Worm (Caenorhabditis elegans): Measurements from ENCODE around the gene srw-32.

Gene srw-32

DNA sequence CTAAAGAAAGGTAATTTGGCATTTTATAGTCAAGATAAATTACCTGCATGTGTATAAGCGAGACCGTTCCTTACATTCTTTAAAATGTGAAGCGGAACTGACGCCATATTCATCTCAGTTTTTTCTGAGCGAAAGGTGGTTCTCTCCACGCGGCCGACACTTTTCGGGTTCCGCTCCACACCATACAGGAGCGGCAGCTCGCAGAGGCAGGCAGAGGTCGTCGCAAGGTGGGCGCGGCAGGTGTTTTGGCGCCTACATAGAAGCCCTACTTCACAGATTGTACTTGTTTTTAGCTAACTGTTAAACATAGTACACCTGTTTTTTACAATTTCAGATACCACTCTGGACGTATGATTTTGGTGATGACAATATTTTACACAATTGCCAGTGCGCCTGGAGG, 40.7 kb upstream of the srw-32 start:
- TF ChIP-seq snpc-4 (GFP tag; optimal IDR thresholded peaks at IDR 0.05) (no peak), snpc-4 (tag; optimal IDR thresholded peaks at IDR 0.05) (peak in 1 of 4 experiments; percentile 59), Y53G8AR.9 (GFP tag; conservative IDR thresholded peaks at IDR 0.05) (no peak), pbrm-1 (GFP tag; IDR thresholded peaks at IDR 0.05) (no peak), nfya-2 (GFP tag; IDR thresholded peaks at IDR 0.05) (no peak)

DNA sequence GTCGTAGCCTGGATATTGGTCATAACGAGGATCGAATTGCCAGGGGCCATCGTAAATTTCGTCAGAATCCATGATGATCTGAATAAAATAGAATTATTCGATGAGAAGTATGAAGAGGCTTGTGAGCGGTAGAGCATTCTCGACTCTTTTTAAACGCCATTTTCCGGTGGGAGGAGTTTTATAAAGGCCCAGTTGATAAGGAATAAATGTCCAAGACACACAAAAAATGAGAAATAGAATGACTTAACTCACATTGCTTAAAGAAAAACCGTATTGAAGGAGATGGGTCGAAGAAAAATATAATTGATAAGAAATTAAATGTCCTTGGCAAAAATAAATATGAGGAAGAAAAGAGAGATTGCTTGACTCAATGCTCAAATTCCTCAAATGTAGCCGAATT, 39.4 kb upstream of the srw-32 start, which contains the start of gene F20E11.17:
TSS of gene F20E11.17 (minus strand) at position 101 of the 400 bp plus-strand sequence.
- TF ChIP-seq K11D2.4 (GFP tag; IDR thresholded peaks at IDR 0.05) (no peak), madf-3 (GFP tag; IDR thresholded peaks at IDR 0.05) (no peak), mes-4 (tag; optimal IDR thresholded peaks at IDR 0.05) (no peak), lin-54 (GFP tag; optimal IDR thresholded peaks at IDR 0.05) (no peak), bed-1 (GFP tag; IDR thresholded peaks at IDR 0.05) (no peak), attf-5 (GFP tag; optimal IDR thresholded peaks at IDR 0.05) (no peak), ztf-22 (GFP tag; optimal IDR thresholded peaks at IDR 0.05) (no peak), Y56A3A.18 (GFP tag; IDR thresholded peaks at IDR 0.05) (no peak), B0261.1 (tag; optimal IDR thresholded peaks at IDR 0.05) (no peak), nfya-1 (tag; optimal IDR thresholded peaks at IDR 0.05; ENCODE audit: borderline replicate concordance, insufficient read depth) (no peak), T07F8.4 (tag; optimal IDR thresholded peaks at IDR 0.05) (no peak), ceh-40 (GFP tag; IDR thresholded peaks at IDR 0.05) (no peak), cebp-1 (GFP tag; IDR thresholded peaks at IDR 0.05) (no peak), cebp-1 (tag; optimal IDR thresholded peaks at IDR 0.05) (no peak), snpc-1.3 (tag; optimal IDR thresholded peaks at IDR 0.05; ENCODE audit: insufficient read depth) (no peak), C06A6.2 (GFP tag; conservative IDR thresholded peaks at IDR 0.05) (no peak), cebp-2 (GFP tag; IDR thresholded peaks at IDR 0.05) (no peak), tbp1 (GFP tag; optimal IDR thresholded peaks at IDR 0.05) (no peak)

ce11 chrV:17471564-17471963, 37.0 kb upstream of the srw-32 start, which contains the start of gene srh-235:
TSS of gene srh-235 (minus strand) at chrV:17471664.
- TF ChIP-seq ceh-79 (tag; optimal IDR thresholded peaks at IDR 0.05) = no peak
- no peak for TF ChIP-seq madf-3 (GFP tag; IDR thresholded peaks at IDR 0.05)
- TF ChIP-seq snpc-3.4 (tag; optimal IDR thresholded peaks at IDR 0.05) = no peak

DNA sequence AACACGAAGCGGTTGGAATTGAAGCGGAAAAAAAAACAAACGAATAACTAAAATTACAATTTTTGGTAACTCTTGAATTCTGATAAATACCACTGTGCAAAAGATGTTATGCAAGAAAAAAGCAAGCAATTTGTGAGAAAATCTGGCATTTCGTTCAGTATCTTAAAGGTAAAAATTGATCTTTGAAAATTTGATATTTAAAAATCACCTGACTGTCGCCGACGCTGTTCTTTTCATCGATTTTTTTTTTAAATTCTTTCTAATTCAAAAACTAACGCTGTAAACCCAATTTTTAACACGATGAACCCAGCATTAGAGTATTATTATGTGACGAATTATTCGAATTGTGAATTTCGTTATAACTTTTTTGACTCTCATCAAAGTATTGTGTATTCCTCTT, 34.9 kb upstream of the srw-32 start, which contains the start of gene srh-123:
TSS of gene srh-123 (plus strand) at position 301 of the 400 bp plus-strand sequence.
- TF ChIP-seq F52B5.7 (tag; optimal IDR thresholded peaks at IDR 0.05) (no peak), akir-1 (GFP tag; optimal IDR thresholded peaks at IDR 0.05) (no peak), bed-2 (GFP tag; IDR thresholded peaks at IDR 0.05) (no peak)

DNA sequence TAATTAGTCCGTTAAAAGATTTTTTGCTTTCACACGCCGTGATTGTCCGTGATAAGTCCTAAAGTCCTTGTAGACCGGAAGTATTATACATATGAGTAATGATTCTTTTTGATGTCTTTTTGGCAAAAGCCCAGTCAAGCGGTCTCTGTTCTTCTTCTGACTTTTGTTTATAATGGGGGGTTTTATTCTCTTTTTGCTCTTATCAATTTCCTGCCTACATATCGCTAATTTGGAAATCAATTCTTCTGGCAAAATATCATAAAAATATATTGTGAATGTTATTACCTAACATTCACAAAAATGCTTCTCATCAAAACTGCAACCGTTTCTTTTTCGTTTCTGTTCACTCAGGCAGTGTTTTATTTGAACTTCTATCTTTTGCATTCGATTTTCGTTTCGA, 32.1 kb upstream of the srw-32 start, which contains the start of gene srbc-61:
TSS of gene srbc-61 (plus strand) at position 301 of the 400 bp plus-strand sequence.
- TF ChIP-seq hmg-20 (GFP tag; IDR thresholded peaks at IDR 0.05) = no peak
- TF ChIP-seq sdz-38 (tag; optimal IDR thresholded peaks at IDR 0.05) = no peak
- no peak for TF ChIP-seq aptf-3 (GFP tag; IDR thresholded peaks at IDR 0.05)
- no peak for TF ChIP-seq cebp-1 (GFP tag; IDR thresholded peaks at IDR 0.05)
- no peak for TF ChIP-seq cebp-1 (tag; optimal IDR thresholded peaks at IDR 0.05)
- no peak for TF ChIP-seq hsf-1 (GFP tag; IDR thresholded peaks at IDR 0.05)
- no peak for TF ChIP-seq lin-54 (GFP tag; optimal IDR thresholded peaks at IDR 0.05)
- no peak for TF ChIP-seq lin-35 (GFP tag; optimal IDR thresholded peaks at IDR 0.05)
- TF ChIP-seq ceh-79 (tag; optimal IDR thresholded peaks at IDR 0.05) = no peak
- no peak for TF ChIP-seq mes-4 (tag; optimal IDR thresholded peaks at IDR 0.05)
- no peak for TF ChIP-seq zfh-2 (GFP tag; conservative IDR thresholded peaks at IDR 0.05)
- TF ChIP-seq dox-1 (GFP tag; IDR thresholded peaks at IDR 0.05) = no peak
- no peak for TF ChIP-seq ztf-28 (GFP tag; IDR thresholded peaks at IDR 0.05)
- TF ChIP-seq nhr-90 (tag; optimal IDR thresholded peaks at IDR 0.05) = no peak
- TF ChIP-seq C17E4.6 (GFP tag; IDR thresholded peaks at IDR 0.05) = no peak
- TF ChIP-seq F33H1.4 (GFP tag; IDR thresholded peaks at IDR 0.05) = no peak
- TF ChIP-seq madf-3 (GFP tag; IDR thresholded peaks at IDR 0.05) = no peak
- TF ChIP-seq ama-1 (optimal IDR thresholded peaks at IDR 0.05) = no peak
- TF ChIP-seq ama-1 (GFP tag; optimal IDR thresholded peaks at IDR 0.05) = no peak
- TF ChIP-seq ztf-25 (GFP tag; IDR thresholded peaks at IDR 0.05) = no peak
- TF ChIP-seq nfya-1 (tag; optimal IDR thresholded peaks at IDR 0.05; ENCODE audit: borderline replicate concordance, insufficient read depth) = no peak
- TF ChIP-seq let-607 (tag; optimal IDR thresholded peaks at IDR 0.05) = no peak
